Worm (Caenorhabditis elegans) whole organism, L1 larva: Measurements from ENCODE around the gene T03G11.10.

Source experiments
- C04F5.9 ChIP-seq: sonication (generic microtip); optimal IDR thresholded peaks from 2 replicates; lab custom pipeline; 2016; ENCODE audit warnings: missing genetic modification characterization, missing compliant biosample characterization
- Y116A8C.19 ChIP-seq: sonication (generic microtip); optimal IDR thresholded peaks from 2 replicates; lab custom pipeline; 2016; ENCODE audit warnings: missing compliant biosample characterization, missing genetic modification characterization, borderline replicate concordance
- aly-2 ChIP-seq: fragments of 150-350 bp; optimal IDR thresholded peaks from 2 replicates; lab custom pipeline; 2014; ENCODE audit warnings: missing biosample characterization, missing genetic modification characterization
- ama-1 ChIP-seq: fragments of 150-350 bp; optimal IDR thresholded peaks from 2 replicates; lab custom pipeline; 2014
- blmp-1 ChIP-seq: fragments of 150-350 bp; optimal IDR thresholded peaks from 2 replicates; lab custom pipeline; 2014; ENCODE audit warnings: missing biosample characterization, missing genetic modification characterization
- ceh-63 ChIP-seq: fragments of 200-800 bp; sonication (Bioruptor generic); optimal IDR thresholded peaks from 2 replicates; lab custom pipeline; 2018; ENCODE audit warnings: mild to moderate bottlenecking, missing genetic modification characterization, missing compliant biosample characterization
- ceh-8 ChIP-seq: fragments of 200-800 bp; sonication (Bioruptor generic); optimal IDR thresholded peaks from 2 replicates; lab custom pipeline; 2018; ENCODE audit warnings: mild to moderate bottlenecking, missing genetic modification characterization, moderate library complexity, missing compliant biosample characterization
- ceh-90 ChIP-seq: sonication (generic microtip); optimal IDR thresholded peaks from 2 replicates; lab custom pipeline; 2016; ENCODE audit warnings: missing genetic modification characterization, missing compliant biosample characterization
- ces-1 ChIP-seq: fragments of 150-350 bp; optimal IDR thresholded peaks from 2 replicates; lab custom pipeline; 2014; ENCODE audit warnings: missing biosample characterization, missing genetic modification reagents, missing genetic modification characterization
- dsc-1 ChIP-seq: sonication (generic microtip); optimal IDR thresholded peaks from 2 replicates; lab custom pipeline; 2016; ENCODE audit warnings: mild to moderate bottlenecking, missing genetic modification characterization, missing compliant biosample characterization
- efl-1 ChIP-seq, 4 experiments: fragments of 150-350 bp; optimal IDR thresholded peaks in 3 of 4; peaks in 1 of 4; 1 replicate in 1 of 4; 2 replicates in 3 of 4; lab custom pipeline; 2014; ENCODE audit warnings: missing biosample characterization in 2 of 4, missing genetic modification characterization in 2 of 4, missing genetic modification reagents in 2 of 4
- egl-13 ChIP-seq: sonication (generic microtip); optimal IDR thresholded peaks from 2 replicates; lab custom pipeline; 2016; ENCODE audit warnings: missing genotype, missing genetic modification reagents, missing genetic modification characterization, missing compliant biosample characterization
- egl-27 ChIP-seq, 2 experiments: fragments of 150-350 bp in 1 of 2; sonication (generic microtip); optimal IDR thresholded peaks; 3 replicates each; lab custom pipeline; 2017 to 2018; ENCODE audit warnings: missing biosample characterization in 2 of 2, missing genetic modification characterization in 2 of 2, missing genetic modification reagents in 2 of 2
- elt-3 ChIP-seq, 6 experiments: fragments of 150-350 bp in 1 of 6; sonication (generic microtip); optimal IDR thresholded peaks; 2 replicates each; lab custom pipeline; 2017 to 2018; ENCODE audit warnings: missing biosample characterization in 6 of 6, missing genetic modification characterization in 6 of 6, inconsistent platforms in 1 of 6
- fkh-8 ChIP-seq: sonication (generic microtip); optimal IDR thresholded peaks from 2 replicates; lab custom pipeline; 2016; ENCODE audit warnings: mild to moderate bottlenecking, missing genetic modification characterization, missing compliant biosample characterization
- fos-1 ChIP-seq: fragments of 150-350 bp; optimal IDR thresholded peaks from 2 replicates; lab custom pipeline; 2014; ENCODE audit warnings: missing biosample characterization, missing genetic modification characterization
- hpl-2 ChIP-seq: fragments of 150-350 bp; optimal IDR thresholded peaks from 2 replicates; lab custom pipeline; 2014; ENCODE audit warnings: missing biosample characterization, missing genetic modification reagents, missing genetic modification characterization
- irx-1 ChIP-seq: sonication (generic microtip); optimal IDR thresholded peaks from 2 replicates; lab custom pipeline; 2016; ENCODE audit warnings: missing genetic modification characterization, missing compliant biosample characterization
- isw-1 ChIP-seq: fragments of 200-800 bp; sonication (Bioruptor generic); IDR thresholded peaks from 2 replicates; pipeline ENCODE4 v1.3.6; 2022; ENCODE audit warnings: missing genetic modification characterization, missing compliant biosample characterization
- lin-14 ChIP-seq: fragments of 200-800 bp; sonication (Bioruptor generic); optimal IDR thresholded peaks from 2 replicates; lab custom pipeline; 2018; ENCODE audit warnings: mild to moderate bottlenecking, missing genetic modification characterization, moderate library complexity, missing compliant biosample characterization
- lin-15B ChIP-seq: fragments of 150-350 bp; sonication (generic microtip); optimal IDR thresholded peaks from 3 replicates; lab custom pipeline; 2014; ENCODE audit warnings: missing biosample characterization, missing genetic modification characterization
- lin-35 ChIP-seq, 2 experiments: fragments of 150-350 bp; optimal IDR thresholded peaks; 2 replicates each; lab custom pipeline; 2014; ENCODE audit warnings: missing biosample characterization in 2 of 2, missing genetic modification characterization in 2 of 2, missing genetic modification reagents in 2 of 2
- lir-3 ChIP-seq: sonication (generic microtip); optimal IDR thresholded peaks from 2 replicates; lab custom pipeline; 2016; ENCODE audit warnings: mild to moderate bottlenecking, missing genetic modification characterization, moderate library complexity, missing compliant biosample characterization; ENCODE audit not compliant: poor library complexity
- mab-9 ChIP-seq: fragments of 200-800 bp; sonication (Bioruptor generic); IDR thresholded peaks from 2 replicates; pipeline ENCODE4 v1.3.6; 2022; ENCODE audit warnings: missing genetic modification reagents, missing genetic modification characterization, missing compliant biosample characterization
- mdl-1 ChIP-seq, 2 experiments: fragments of 150-350 bp; optimal IDR thresholded peaks; 2 replicates each; lab custom pipeline; 2014 to 2017; ENCODE audit warnings: missing biosample characterization in 2 of 2, missing genetic modification characterization in 2 of 2, inconsistent platforms in 1 of 2
- nhr-19 ChIP-seq: fragments of 200-800 bp; sonication (Bioruptor generic); conservative IDR thresholded peaks from 2 replicates; pipeline ENCODE4 v1.3.6; 2022; ENCODE audit warnings: missing genetic modification characterization, missing compliant biosample characterization
- nhr-237 ChIP-seq: fragments of 150-350 bp; optimal IDR thresholded peaks from 2 replicates; lab custom pipeline; 2014; ENCODE audit warnings: missing biosample characterization, missing genetic modification characterization
- nhr-47 ChIP-seq: sonication (generic microtip); optimal IDR thresholded peaks from 2 replicates; lab custom pipeline; 2016; ENCODE audit warnings: mild to moderate bottlenecking, missing genetic modification characterization, moderate library complexity, missing compliant biosample characterization
- nhr-71 ChIP-seq: sonication (generic microtip); optimal IDR thresholded peaks from 2 replicates; lab custom pipeline; 2016; ENCODE audit warnings: mild to moderate bottlenecking, missing genetic modification characterization, moderate library complexity, missing compliant biosample characterization
- nhr-77 ChIP-seq: fragments of 150-350 bp; optimal IDR thresholded peaks from 2 replicates; lab custom pipeline; 2014; ENCODE audit warnings: missing biosample characterization, missing genetic modification characterization
- nhr-85 ChIP-seq: sonication (generic microtip); peaks from one replicate; lab custom pipeline; 2016; ENCODE audit warnings: missing genetic modification characterization, inconsistent platforms, missing compliant biosample characterization
- pax-3 ChIP-seq: fragments of 200-800 bp; sonication (Bioruptor generic); optimal IDR thresholded peaks from 2 replicates; lab custom pipeline; 2018; ENCODE audit warnings: mild to moderate bottlenecking, missing genetic modification characterization, moderate library complexity, missing compliant biosample characterization
- pqm-1 ChIP-seq: sonication (generic microtip); optimal IDR thresholded peaks from 3 replicates; lab custom pipeline; 2017; ENCODE audit warnings: missing biosample characterization, missing genetic modification characterization
- snu-23 ChIP-seq: sonication (generic microtip); optimal IDR thresholded peaks from 2 replicates; lab custom pipeline; 2016; ENCODE audit warnings: missing genetic modification characterization, missing compliant biosample characterization
- tlp-1 ChIP-seq: fragments of 150-350 bp; optimal IDR thresholded peaks from 2 replicates; lab custom pipeline; 2014; ENCODE audit warnings: missing biosample characterization, missing genetic modification characterization
- unc-130 ChIP-seq: fragments of 150-350 bp; optimal IDR thresholded peaks from 2 replicates; lab custom pipeline; 2017; ENCODE audit warnings: missing biosample characterization, missing genetic modification characterization, inconsistent platforms
- unc-30 ChIP-seq: sonication (generic microtip); optimal IDR thresholded peaks from 2 replicates; lab custom pipeline; 2017; ENCODE audit warnings: missing biosample characterization, missing genetic modification characterization
- unc-62 ChIP-seq: fragments of 150-350 bp; optimal IDR thresholded peaks from 2 replicates; lab custom pipeline; 2014; ENCODE audit warnings: missing biosample characterization, missing genetic modification reagents, missing genetic modification characterization
- unc-86 ChIP-seq: sonication (generic microtip); optimal IDR thresholded peaks from 2 replicates; lab custom pipeline; 2016; ENCODE audit warnings: missing genetic modification characterization, missing compliant biosample characterization
- vab-15 ChIP-seq: sonication (generic microtip); optimal IDR thresholded peaks from 2 replicates; lab custom pipeline; 2017; ENCODE audit warnings: missing genotype, mild to moderate bottlenecking, missing genetic modification characterization, missing compliant biosample characterization
- zip-4 ChIP-seq: fragments of 200-800 bp; sonication (Bioruptor generic); optimal IDR thresholded peaks from 2 replicates; lab custom pipeline; 2018; ENCODE audit warnings: mild to moderate bottlenecking, missing genetic modification characterization, moderate library complexity, missing compliant biosample characterization
- ztf-11 ChIP-seq, 2 experiments: sonication (generic microtip); optimal IDR thresholded peaks; 2 replicates each; lab custom pipeline; 2016 to 2017; ENCODE audit warnings: missing genetic modification characterization in 2 of 2, missing biosample characterization in 1 of 2, missing compliant biosample characterization in 1 of 2

T03G11.10 gene

ce11 chrX:5129447-5129846 lies 41.5 kb downstream of the T03G11.10 start:
- TF ChIP-seq nhr-77 (tag; lab: Kevin White, UChicago) (no peak), zip-4 (GFP tag; lab: Kevin White, UChicago) (no peak), nhr-85 (tag; lab: Kevin White, UChicago) (peak; percentile 10), egl-27 (tag; optimal IDR thresholded peaks at IDR 0.05; lab: Kevin White, UChicago) (no peak), dsc-1 (tag; lab: Kevin White, UChicago) (peak; percentile 15), unc-86 (no peak), Y116A8C.19 (tag; lab: Kevin White, UChicago) (no peak), nhr-47 (peak; percentile 10), nhr-19 (GFP tag; lab: Robert Waterston, UW) (no peak), nhr-71 (tag; lab: Kevin White, UChicago) (peak; percentile 4), ces-1 (GFP tag; lab: Kevin White, UChicago) (peak; percentile 89), lin-14 (peak; percentile 55), egl-13 (tag; lab: Kevin White, UChicago) (peak; percentile 43)

DNA sequence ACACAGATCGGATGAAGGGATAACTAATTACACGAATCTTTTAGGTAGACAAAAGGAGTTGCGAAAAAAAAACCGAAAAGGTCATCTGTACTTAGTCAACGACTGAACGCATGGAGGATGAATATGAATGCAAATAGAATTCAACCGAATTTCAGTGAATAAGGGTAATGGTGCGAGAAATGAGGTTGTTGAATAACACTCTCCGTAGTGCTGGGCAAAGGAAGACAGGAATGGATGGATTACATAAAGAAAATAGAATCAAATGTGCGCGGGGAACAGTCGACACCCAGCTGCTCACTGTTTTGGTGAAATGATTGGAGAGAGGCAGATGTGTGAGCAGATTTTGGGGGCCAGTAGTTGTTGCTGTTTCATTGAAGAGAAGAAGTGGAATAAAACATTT lies 46.7 kb downstream of the T03G11.10 start:
- no peak for TF ChIP-seq ama-1
- peak; percentile 9 for TF ChIP-seq blmp-1 (tag; lab: Kevin White, UChicago)
- TF ChIP-seq, all 84 proteins: peak for 1

DNA sequence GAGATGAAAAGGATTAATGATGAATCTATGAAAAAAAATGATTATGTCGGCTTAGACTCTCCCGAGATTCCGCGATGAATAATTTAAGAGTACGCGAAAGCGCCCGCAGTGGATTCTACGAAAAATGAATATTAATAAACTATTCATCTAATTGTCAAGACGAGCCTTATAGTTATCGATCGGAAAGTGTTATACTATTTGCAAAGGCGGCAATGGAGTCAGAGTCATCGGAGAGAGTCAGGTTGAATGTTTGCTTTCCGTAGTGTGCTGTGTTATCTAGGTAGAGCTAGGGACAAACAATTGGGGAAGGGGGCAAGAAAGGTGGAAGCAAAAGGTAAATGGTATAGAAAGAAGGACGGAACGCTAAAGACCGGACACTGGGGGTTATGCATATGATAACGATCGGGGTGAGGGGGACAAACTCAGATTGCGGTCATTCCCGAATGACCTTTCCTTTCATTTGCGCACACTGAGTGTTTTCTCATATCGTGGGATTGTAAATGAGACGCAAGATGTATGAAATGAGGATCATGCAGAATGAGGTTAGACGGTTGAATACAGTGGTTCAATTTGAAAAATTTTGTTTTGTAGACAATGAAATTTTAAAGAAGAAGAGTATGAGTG lies 48.1 kb downstream of the T03G11.10 start:
- TF ChIP-seq ztf-11 (tag; optimal IDR thresholded peaks at IDR 0.05; lab: Kevin White, UChicago) (peak in 1 of 2 experiments; percentile 15), fkh-8 (tag; lab: Kevin White, UChicago) (peak; percentile 30), nhr-47 (peak; percentile 40), lin-15B (tag; lab: Kevin White, UChicago) (no peak), blmp-1 (tag; lab: Kevin White, UChicago) (peak; percentile 3), nhr-19 (GFP tag; lab: Robert Waterston, UW) (no peak), unc-86 (peak; percentile 71), snu-23 (no peak), irx-1 (tag; lab: Kevin White, UChicago) (no peak), ces-1 (GFP tag; lab: Kevin White, UChicago) (no peak), nhr-71 (tag; lab: Kevin White, UChicago) (peak; percentile 18), ama-1 (no peak), nhr-85 (tag; lab: Kevin White, UChicago) (peak; percentile 7), mab-9 (no peak), efl-1 (optimal IDR thresholded peaks at IDR 0.05; lab: Kevin White, UChicago) (no peak), efl-1 (GFP tag; optimal IDR thresholded peaks at IDR 0.05 in 1 of 2; lab: Kevin White, UChicago) (peak in 1 of 2 experiments; percentile 67), egl-13 (tag; lab: Kevin White, UChicago) (peak; percentile 58), dsc-1 (tag; lab: Kevin White, UChicago) (peak; percentile 87), egl-27 (tag; optimal IDR thresholded peaks at IDR 0.05; lab: Kevin White, UChicago) (no peak)
- TF ChIP-seq, all 84 proteins: peak for 10

DNA sequence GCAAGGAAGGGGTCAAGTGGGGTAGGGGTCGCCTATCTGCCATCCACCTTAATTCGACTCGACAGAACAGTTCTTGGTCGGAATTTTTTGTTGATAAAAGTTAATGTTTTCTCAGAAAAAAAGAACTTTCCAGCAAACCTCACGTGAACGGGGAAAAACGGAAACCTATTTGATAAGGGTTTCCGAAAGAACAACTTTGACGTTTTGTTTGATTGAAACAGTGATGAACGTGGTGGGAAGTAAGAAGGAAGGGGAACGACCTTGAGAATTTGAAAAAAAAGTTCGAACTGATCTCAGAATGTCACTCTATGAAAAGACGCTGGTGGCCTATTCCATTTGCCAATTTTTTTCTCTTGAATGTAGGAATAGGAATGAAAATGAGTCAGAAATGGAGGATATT lies 48.6 kb downstream of the T03G11.10 start:
- no peak for TF ChIP-seq vab-15
- TF ChIP-seq nhr-19 (GFP tag; lab: Robert Waterston, UW): no peak
- peak; percentile 73 for TF ChIP-seq nhr-85 (tag; lab: Kevin White, UChicago)
- TF ChIP-seq ceh-63 (GFP tag; lab: Kevin White, UChicago): no peak
- TF ChIP-seq C04F5.9: no peak
- no peak for TF ChIP-seq mdl-1 (tag; optimal IDR thresholded peaks at IDR 0.05; lab: Kevin White, UChicago)
- no peak for TF ChIP-seq unc-30 (tag; lab: Kevin White, UChicago)
- no peak for TF ChIP-seq lin-35 (GFP tag; optimal IDR thresholded peaks at IDR 0.05; lab: Kevin White, UChicago)
- TF ChIP-seq hpl-2: no peak
- no peak for TF ChIP-seq efl-1 (optimal IDR thresholded peaks at IDR 0.05; lab: Kevin White, UChicago)
- TF ChIP-seq efl-1 (GFP tag; optimal IDR thresholded peaks at IDR 0.05 in 1 of 2; lab: Kevin White, UChicago): no peak
- TF ChIP-seq fos-1 (tag; lab: Kevin White, UChicago): no peak
- no peak for TF ChIP-seq fkh-8 (tag; lab: Kevin White, UChicago)
- no peak for TF ChIP-seq aly-2 (tag; lab: Kevin White, UChicago)
- TF ChIP-seq lir-3: no peak
- no peak for TF ChIP-seq snu-23
- no peak for TF ChIP-seq isw-1
- TF ChIP-seq tlp-1 (tag; lab: Kevin White, UChicago): no peak
- TF ChIP-seq nhr-77 (tag; lab: Kevin White, UChicago): no peak
- TF ChIP-seq irx-1 (tag; lab: Kevin White, UChicago): no peak
- TF ChIP-seq blmp-1 (tag; lab: Kevin White, UChicago): peak; percentile 51
- peak; percentile 2 for TF ChIP-seq unc-130 (tag; lab: Kevin White, UChicago)
- peak; percentile 13 for TF ChIP-seq lin-14
- TF ChIP-seq nhr-237 (tag; lab: Kevin White, UChicago): no peak
- TF ChIP-seq pqm-1: no peak
- no peak for TF ChIP-seq ceh-8 (GFP tag; lab: Kevin White, UChicago)
- no peak for TF ChIP-seq pax-3
- TF ChIP-seq elt-3 (tag; optimal IDR thresholded peaks at IDR 0.05; lab: Kevin White, UChicago): peak in 1 of 6 experiments; percentile 80
- TF ChIP-seq ceh-90: no peak
- TF ChIP-seq unc-62 (GFP tag; lab: Kevin White, UChicago): no peak
- no peak for TF ChIP-seq egl-27 (tag; optimal IDR thresholded peaks at IDR 0.05; lab: Kevin White, UChicago)
